Fruit fly (Drosophila melanogaster) ovary, adult (tissue): ENCODE measurements around the gene Lst8.
A peak's percentile ranks its signal among the peaks of the same experiment; 100 is the strongest.

ENCODE experiments used
- CG17801 ChIP-seq: fragments of 200-800 bp; optimal IDR thresholded peaks from 2 replicates; lab custom pipeline; 2019; ENCODE audit warnings: missing biosample characterization, mild to moderate bottlenecking, missing genetic modification characterization, moderate library complexity; ENCODE audit not compliant: partially characterized antibody

Lst8 gene

dm6 chrX:9608727-9609419, 3.1 kb upstream of the Lst8 start, which contains the start of the genes LysRS and Hecw:
Gene LysRS (minus strand): TSS chrX:9608884.
Gene Hecw (plus strand): TSS chrX:9608946.
- peak; percentile 10 for TF ChIP-seq CG17801 (GFP tag; lab: Kevin White, UChicago)

DNA sequence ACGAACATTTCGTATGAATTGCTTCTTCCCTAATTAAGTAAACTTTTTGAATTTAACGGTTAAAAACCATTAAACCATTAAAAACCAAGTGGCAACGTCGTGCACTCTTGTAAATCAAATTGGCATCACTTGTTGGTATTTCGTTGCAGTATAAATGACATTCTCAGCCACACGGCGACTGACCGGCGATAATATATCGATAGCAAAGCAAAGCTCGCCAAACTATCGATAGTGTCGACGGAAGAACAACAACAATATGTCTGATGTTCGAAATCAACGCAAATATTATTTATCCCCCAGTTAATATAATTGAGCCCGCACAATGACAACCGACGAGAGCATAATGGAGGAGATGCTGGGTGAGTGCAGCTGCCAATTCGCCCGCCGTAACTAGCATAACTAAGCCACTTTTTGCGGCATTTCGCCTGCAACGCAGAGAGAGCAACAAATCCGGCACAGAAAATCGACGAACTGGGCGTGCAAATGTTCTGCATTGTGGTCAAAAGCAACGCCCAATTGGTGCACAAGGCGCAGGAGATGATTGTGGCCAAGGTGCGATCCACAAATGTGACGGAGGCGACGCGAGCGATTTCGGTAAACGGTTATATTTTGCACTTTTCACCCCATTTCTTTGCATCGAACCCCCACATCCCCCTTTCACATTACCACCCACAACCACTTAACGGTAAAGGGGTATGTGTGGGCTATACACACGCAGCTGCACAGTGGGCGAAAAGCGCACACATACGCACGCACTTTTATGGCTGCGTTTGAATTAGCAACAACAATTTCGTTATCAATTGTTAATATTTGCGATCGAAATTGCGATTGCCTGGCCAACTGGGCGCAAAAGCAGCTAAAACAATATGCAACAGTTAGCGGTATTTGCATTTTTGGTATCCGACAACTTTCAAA, 4.7 kb downstream of the Lst8 start, which contains the start of gene Gga:
Gga (plus strand) TSS at position 213 of the 915 bp plus-strand sequence.
- peak; percentile 50 for TF ChIP-seq CG17801 (GFP tag; lab: Kevin White, UChicago)

- TF ChIP-seq CG17801 (GFP tag; lab: Kevin White, UChicago): no peak
These were observed 5.5 kb downstream of the Lst8 start for dm6 chrX:9600083-9600817.

DNA sequence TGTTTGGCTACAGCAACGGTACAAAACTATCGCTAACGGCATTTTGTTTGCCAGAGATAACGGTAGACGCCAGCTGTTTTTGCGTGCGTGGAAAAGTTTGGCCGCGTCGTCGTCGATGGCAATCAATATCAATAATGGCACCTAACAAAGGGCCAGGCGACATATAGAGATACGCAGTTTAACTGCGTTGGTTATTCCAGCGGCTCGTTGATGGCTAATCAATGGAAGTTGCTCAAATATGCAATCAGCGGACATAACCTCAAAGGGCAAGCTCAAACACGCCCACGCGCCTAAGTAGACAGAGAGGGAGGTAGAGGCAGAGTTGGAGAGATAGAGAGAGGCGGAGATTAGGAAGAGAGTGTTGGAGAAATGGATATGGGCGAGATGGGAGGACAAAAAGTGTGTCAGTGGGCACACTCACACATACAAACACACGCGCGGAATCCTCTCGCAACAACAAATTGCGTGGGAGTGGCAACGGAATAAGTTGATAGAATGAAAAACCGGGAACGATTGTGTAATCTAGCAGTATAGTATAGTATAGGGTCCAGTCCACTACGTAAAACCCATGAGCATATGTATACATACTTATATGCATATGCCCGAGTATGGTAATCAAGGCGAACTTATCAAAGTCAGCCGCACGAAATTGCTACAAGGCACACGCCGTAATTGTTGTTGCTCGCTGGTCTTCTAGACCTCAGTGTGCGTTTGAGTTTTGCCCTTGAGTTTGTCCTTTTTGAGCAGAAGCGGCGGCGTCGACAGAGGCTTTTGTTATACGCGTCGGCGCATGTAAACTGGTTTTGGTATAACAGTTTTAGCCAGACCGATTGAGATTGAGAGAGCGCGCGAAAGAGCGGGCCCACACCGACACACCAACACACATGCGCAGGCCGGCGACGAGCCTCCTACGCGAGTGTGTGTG, 6.3 kb downstream of the Lst8 start:
- no peak for TF ChIP-seq CG17801 (GFP tag; lab: Kevin White, UChicago)

DNA sequence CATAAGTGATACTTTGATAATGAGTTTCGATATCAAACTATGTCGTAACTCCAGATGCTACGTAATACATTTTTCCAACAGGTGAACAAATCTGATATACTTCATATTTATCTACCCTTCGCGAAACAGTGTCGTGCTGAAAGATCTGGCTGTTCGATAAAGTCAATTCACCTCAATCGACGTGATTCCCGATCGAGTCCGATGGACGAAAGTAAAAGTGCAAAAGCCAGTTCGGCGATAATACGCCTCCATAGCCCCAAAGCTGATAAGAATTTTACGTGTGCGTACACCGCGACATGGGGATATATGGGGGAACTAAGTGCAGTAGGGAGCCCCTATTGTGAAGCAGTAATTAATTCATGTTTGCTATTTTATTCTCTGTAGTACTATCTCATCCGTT, 7.7 kb downstream of the Lst8 start:
- TF ChIP-seq CG17801 (GFP tag; lab: Kevin White, UChicago): no peak

- no peak for TF ChIP-seq CG17801 (GFP tag; lab: Kevin White, UChicago)
These were observed 10.3 kb downstream of the Lst8 start for dm6 chrX:9595312-9595931.

DNA sequence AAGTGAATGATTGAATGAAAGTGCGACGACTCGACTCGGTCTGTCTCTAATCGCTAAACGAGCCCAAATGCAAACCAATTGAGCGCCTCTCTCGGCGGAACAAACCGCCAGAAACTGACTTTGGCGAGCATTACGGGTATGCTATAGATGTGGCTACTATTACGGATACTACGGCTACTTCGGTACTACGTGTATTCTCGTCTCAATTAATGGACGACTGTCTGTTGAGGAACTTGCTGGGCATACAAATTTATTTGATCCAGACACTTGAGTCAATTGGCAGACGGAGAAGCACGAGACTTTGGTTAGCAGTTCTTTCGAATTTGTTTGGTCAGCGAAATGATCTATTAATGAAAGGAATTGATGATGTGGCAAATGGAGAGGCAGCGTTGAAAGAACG, 11.3 kb downstream of the Lst8 start:
- TF ChIP-seq CG17801 (GFP tag; lab: Kevin White, UChicago): no peak

- no peak for TF ChIP-seq CG17801 (GFP tag; lab: Kevin White, UChicago)
These were observed 15.2 kb downstream of the Lst8 start for dm6 chrX:9590592-9590991.

dm6 chrX:9589928-9590327, 15.8 kb downstream of the Lst8 start:
- peak; percentile 94 for TF ChIP-seq CG17801 (GFP tag; lab: Kevin White, UChicago)

dm6 chrX:9587881-9588280, 17.9 kb downstream of the Lst8 start:
- no peak for TF ChIP-seq CG17801 (GFP tag; lab: Kevin White, UChicago)

- TF ChIP-seq CG17801 (GFP tag; lab: Kevin White, UChicago): no peak
These were observed 19.1 kb downstream of the Lst8 start for dm6 chrX:9586627-9587026.

DNA sequence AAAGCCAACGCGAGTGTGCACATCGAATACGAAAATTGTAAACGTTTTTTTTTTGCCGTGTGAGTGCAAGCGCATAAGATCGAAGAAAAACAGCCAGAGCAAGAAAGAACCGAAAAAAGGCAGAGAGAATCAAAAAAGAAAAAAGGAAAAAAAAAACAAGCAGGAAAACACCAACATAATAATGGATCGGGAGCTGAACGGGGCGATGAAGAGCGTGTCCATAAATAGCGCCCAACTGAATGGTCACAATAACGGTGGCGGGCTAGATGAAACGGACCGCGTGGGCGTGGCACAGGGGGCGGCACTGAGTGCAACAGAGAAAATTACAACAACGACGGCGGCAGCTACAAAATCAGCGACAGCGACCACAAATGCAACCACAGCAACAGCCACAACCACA, 19.7 kb downstream of the Lst8 start:
- TF ChIP-seq CG17801 (GFP tag; lab: Kevin White, UChicago): no peak

DNA sequence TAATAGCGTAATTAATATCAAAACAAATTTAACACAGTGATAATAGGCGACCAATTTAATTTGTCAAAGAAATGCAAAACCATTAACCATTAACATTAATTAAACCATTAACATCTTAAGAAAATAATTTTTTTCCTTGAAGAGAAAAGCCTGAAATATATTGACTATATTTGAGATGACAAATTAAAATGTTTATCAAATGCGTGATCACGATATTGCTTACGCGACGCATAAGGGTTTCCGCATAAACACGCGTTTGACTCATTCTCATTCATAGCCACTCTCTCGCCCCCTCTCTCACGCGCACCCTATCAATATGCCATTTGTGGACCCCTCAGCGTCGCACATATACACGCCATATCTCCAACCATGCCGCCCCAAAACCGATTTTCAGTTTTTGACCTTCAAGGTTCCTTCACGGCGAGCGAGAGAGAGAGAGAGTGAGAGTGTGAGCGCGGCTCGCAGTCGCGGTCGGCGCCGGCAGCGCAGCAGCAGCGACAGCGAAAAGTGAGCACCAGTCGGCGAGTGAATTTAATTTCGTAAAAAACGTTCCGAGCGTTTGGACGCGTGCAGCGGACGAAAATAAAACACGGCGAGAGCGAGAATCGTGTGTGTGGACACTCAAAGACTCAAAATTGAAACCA, 20.3 kb downstream of the Lst8 start, which contains the start of gene Hex-A:
Hex-A (plus strand) TSS at position 317 of the 644 bp plus-strand sequence.
- TF ChIP-seq CG17801 (GFP tag; lab: Kevin White, UChicago): peak; percentile 100
